Worm (Caenorhabditis elegans): ENCODE data around the gene Y39F10C.1.

ce11 chrII:658369-658768 lies 17.0 kb upstream of the Y39F10C.1 start, which contains the start of gene sdz-24:
- no peak for TF ChIP-seq nhr-6 (tag; optimal IDR thresholded peaks at IDR 0.05)
- TF ChIP-seq lsy-2 (tag; optimal IDR thresholded peaks at IDR 0.05): no peak
- no peak for TF ChIP-seq unc-62 (GFP tag; optimal IDR thresholded peaks at IDR 0.05)
- TF ChIP-seq mdl-1 (tag; optimal IDR thresholded peaks at IDR 0.05): no peak
- TF ChIP-seq fos-1 (tag; optimal IDR thresholded peaks at IDR 0.05): no peak
- no peak for TF ChIP-seq ztf-11 (tag; optimal IDR thresholded peaks at IDR 0.05)
- TF ChIP-seq lin-13 (GFP tag; optimal IDR thresholded peaks at IDR 0.05): no peak
- no peak for TF ChIP-seq egl-27 (tag; optimal IDR thresholded peaks at IDR 0.05)
- TF ChIP-seq nhr-77 (tag; optimal IDR thresholded peaks at IDR 0.05): no peak
- no peak for TF ChIP-seq snpc-4 (tag; optimal IDR thresholded peaks at IDR 0.05)
- no peak for TF ChIP-seq dmd-4 (tag; optimal IDR thresholded peaks at IDR 0.05)

Measured in whole organism, L2 larva.